Worm (Caenorhabditis elegans): ENCODE data around the gene srg-33.

Gene srg-33

DNA sequence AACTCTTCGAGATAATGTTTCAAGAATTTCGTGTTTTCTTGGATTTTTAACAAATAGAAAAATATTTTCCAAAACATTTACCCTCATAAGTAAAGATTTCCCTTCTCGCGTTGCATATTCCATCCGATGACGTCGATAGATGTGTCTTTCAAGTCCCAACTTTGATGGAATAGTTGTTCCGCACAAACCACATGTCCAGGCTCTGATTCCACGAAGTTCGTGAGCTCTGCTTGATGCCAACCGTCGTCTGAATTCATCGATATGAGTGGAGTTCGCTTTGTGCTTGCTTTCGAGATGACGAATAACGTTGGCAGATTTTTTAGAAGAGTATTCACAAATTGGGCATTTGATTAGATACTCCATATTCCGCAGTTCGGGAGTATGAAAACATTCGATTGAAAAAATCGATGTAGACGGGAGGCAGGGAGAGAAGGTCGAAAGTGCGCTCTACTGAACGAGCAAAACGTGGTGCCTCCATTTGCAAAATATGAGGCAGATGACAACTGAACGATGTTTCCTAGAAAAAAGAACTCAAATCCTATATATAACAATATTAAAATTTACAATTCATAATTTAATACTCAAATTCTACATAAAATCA, 9.2 kb downstream of the srg-33 start, which contains the start of gene W02D7.6 (continued):
- TF ChIP-seq mxl-1 (tag; optimal IDR thresholded peaks at IDR 0.05) (peak; percentile 24), madf-6 (GFP tag; IDR thresholded peaks at IDR 0.05) (peak; percentile 51), F49E8.2 (tag; optimal IDR thresholded peaks at IDR 0.05; ENCODE audit: insufficient read depth) (no peak), mcd-1 (GFP tag; IDR thresholded peaks at IDR 0.05) (peak; percentile 46; the same call in 1 of the 2 replicates), egl-44 (GFP tag; IDR thresholded peaks at IDR 0.05) (no peak)

- TF ChIP-seq sptf-2 (GFP tag; optimal IDR thresholded peaks at IDR 0.05) (no peak), snpc-1.3 (tag; optimal IDR thresholded peaks at IDR 0.05; ENCODE audit: insufficient read depth) (no peak), ceh-91 (GFP tag; IDR thresholded peaks at IDR 0.05) (no peak), snpc-4 (GFP tag; optimal IDR thresholded peaks at IDR 0.05) (no peak), snpc-4 (tag; optimal IDR thresholded peaks at IDR 0.05) (peak in 1 of 4 experiments; percentile 11), efl-1 (GFP tag; optimal IDR thresholded peaks at IDR 0.05) (peak; percentile 35), cebp-1 (GFP tag; IDR thresholded peaks at IDR 0.05) (no peak), cebp-1 (tag; optimal IDR thresholded peaks at IDR 0.05) (peak; percentile 33), Y53F4B.3 (GFP tag; IDR thresholded peaks at IDR 0.05) (no peak), attf-3 (GFP tag; conservative IDR thresholded peaks at IDR 0.05) (peak; percentile 95), dpl-1 (GFP tag; optimal IDR thresholded peaks at IDR 0.05) (peak; percentile 50), F55B11.4 (tag; optimal IDR thresholded peaks at IDR 0.05; ENCODE audit: borderline replicate concordance, insufficient read depth) (no peak), lin-54 (GFP tag; optimal IDR thresholded peaks at IDR 0.05) (peak; percentile 54), let-607 (tag; optimal IDR thresholded peaks at IDR 0.05) (peak in 1 of 2 experiments; percentile 70), attf-5 (GFP tag; optimal IDR thresholded peaks at IDR 0.05) (no peak)
These were observed 10.7 kb downstream of the srg-33 start, which contains the start of gene sel-9 for ce11 chrV:8302522-8302921. sel-9 (minus strand) TSS chrV:8302580.

DNA sequence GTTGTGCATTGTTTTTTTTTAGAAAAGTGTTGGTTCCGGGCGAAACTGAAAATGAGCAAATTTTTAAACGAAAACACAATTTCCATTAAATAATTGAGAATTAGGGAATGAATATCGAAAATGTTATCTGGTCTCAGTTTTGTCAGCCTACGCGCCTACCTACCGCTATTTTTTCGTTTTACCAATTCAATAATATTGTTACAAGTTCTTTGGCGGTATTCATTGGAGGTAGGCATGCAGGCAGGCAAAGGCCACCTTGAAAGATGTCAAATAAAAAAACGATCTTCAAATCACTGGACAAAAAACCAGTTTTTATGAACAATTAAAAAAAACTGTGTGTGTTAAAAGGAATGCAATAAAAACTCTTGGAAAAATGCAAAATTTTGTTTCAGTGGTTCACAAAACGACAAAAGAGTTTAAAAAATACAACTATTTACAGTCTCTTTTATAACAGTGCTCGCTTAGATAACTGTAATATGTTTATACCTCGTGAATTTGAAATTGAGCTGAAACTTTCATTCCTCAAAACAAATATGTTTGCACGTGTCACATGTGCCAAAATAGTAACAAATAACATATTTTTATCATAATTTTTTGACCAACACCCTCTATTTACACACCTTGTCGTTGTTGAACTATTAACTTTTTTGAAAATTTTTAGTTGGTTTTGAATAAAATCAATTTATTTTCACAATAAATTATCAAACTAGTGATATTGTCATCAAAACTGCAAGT, 12.8 kb downstream of the srg-33 start, which contains the start of gene W02D7.11:
Gene W02D7.11 (minus strand): TSS at position 51 of the 735 bp plus-strand sequence.
- TF ChIP-seq nfyb-1 (GFP tag; IDR thresholded peaks at IDR 0.05) (no peak), ztf-22 (GFP tag; optimal IDR thresholded peaks at IDR 0.05) (no peak), unc-130 (GFP tag; optimal IDR thresholded peaks at IDR 0.05) (no peak), K12H6.12 (tag; optimal IDR thresholded peaks at IDR 0.05) (no peak), dox-1 (GFP tag; IDR thresholded peaks at IDR 0.05) (no peak), let-607 (tag; optimal IDR thresholded peaks at IDR 0.05) (no peak), K11D2.4 (GFP tag; IDR thresholded peaks at IDR 0.05) (no peak), F57A8.1 (GFP tag; optimal IDR thresholded peaks at IDR 0.05) (no peak), akir-1 (GFP tag; optimal IDR thresholded peaks at IDR 0.05) (no peak)

DNA sequence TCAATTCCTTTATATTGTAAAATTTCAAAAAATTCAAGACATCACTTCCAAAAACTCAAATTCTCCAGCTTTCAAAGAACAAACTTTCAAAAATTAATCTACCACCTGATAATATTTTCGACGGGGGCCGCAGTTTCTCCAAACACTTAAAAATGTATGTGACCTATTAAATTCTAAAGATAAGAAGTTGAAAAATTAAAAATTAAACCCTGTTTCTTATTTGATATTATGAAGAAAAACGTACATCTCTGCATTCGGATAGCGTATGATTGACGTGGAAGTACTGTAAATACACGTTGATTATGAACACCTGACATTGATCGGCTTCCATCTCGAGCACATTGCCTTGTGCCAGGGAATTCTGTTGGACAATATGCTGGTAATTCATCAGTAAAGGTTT, 14.1 kb downstream of the srg-33 start:
- TF ChIP-seq K11D2.4 (GFP tag; IDR thresholded peaks at IDR 0.05) (no peak), nhr-80 (tag; optimal IDR thresholded peaks at IDR 0.05) (peak; percentile 59), let-526 (GFP tag; IDR thresholded peaks at IDR 0.05) (peak; percentile 24; the same call in 1 of the 2 replicates)

DNA sequence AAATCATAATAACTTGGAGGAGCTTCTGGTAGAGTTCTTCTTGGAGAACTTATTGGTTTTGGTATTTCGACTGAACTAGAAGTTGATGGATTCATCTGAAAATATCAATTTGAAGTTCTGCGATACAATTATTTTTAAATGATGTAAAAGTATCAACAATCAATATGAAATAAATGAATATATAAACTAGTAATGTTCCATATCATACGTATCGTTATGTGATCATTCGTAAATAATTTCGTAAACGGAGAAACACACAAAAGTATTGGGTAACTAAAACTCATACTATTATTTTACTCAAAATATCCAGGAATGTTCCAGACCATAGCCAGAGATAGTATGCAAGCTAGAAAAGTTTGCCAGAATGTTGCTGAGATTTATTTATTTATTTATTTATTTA, 14.5 kb downstream of the srg-33 start, which contains the start of gene W02D7.8:
Gene W02D7.8 (minus strand): TSS at position 101 of the 400 bp plus-strand sequence.
- TF ChIP-seq pbrm-1 (GFP tag; IDR thresholded peaks at IDR 0.05) (no peak), atf-7 (tag; optimal IDR thresholded peaks at IDR 0.05) (no peak), F37B4.10 (GFP tag; IDR thresholded peaks at IDR 0.05) (no peak), ztf-28 (GFP tag; IDR thresholded peaks at IDR 0.05) (no peak), zim-3 (tag; optimal IDR thresholded peaks at IDR 0.05) (no peak), tbx-9 (tag; optimal IDR thresholded peaks at IDR 0.05; ENCODE audit: borderline replicate concordance) (no peak), ztf-6 (GFP tag; IDR thresholded peaks at IDR 0.05) (no peak), F49E8.2 (tag; optimal IDR thresholded peaks at IDR 0.05; ENCODE audit: insufficient read depth) (no peak), ceh-58 (GFP tag; IDR thresholded peaks at IDR 0.05) (no peak), rec-8 (tag; optimal IDR thresholded peaks at IDR 0.05) (no peak), egl-44 (GFP tag; IDR thresholded peaks at IDR 0.05) (no peak), F52B5.7 (tag; optimal IDR thresholded peaks at IDR 0.05) (no peak), pha-4 (tag; optimal IDR thresholded peaks at IDR 0.05) (no peak)
